Worm (Caenorhabditis elegans) whole organism, early embryonic: ENCODE measurements around the gene C32D5.4.

Experiments used
- scrt-1 ChIP-seq: fragments of 200-800 bp; sonication (Bioruptor generic); IDR thresholded peaks from 2 replicates; pipeline ENCODE4 v1.3.6; 2022; ENCODE audit warnings: missing genetic modification characterization, missing compliant biosample characterization
- tbx-37 ChIP-seq: fragments of 200-800 bp; sonication (Bioruptor generic); conservative IDR thresholded peaks from 2 replicates; pipeline ENCODE4 v1.3.6; 2022; ENCODE audit warnings: missing genetic modification reagents, missing genetic modification characterization, missing compliant biosample characterization
- tra-4 ChIP-seq: sonication (generic microtip); optimal IDR thresholded peaks from 2 replicates; lab custom pipeline; 2017; ENCODE audit warnings: missing genetic modification characterization, missing compliant biosample characterization

- TF ChIP-seq scrt-1 (GFP tag; lab: Robert Waterston, UW) (no peak), tra-4 (tag; lab: Kevin White, UChicago) (no peak), tbx-37 (GFP tag; lab: Robert Waterston, UW) (no peak)
Measured at ce11 chrII:6371003-6371402, 48.1 kb upstream of the C32D5.4 start, which contains the start of gene lin-23.
